Worm (Caenorhabditis elegans) whole organism, midembryonic: Measurements from ENCODE around the gene nhr-193.
"Not testable (repeated sequence)": the region's sequence is repeated elsewhere in the genome, so short reads cannot be mapped to it uniquely, and the experiment has no call there.

ENCODE experiments used
- T22C8.4 ChIP-seq: fragments of 200-800 bp; sonication (Bioruptor generic); IDR thresholded peaks from 2 replicates; pipeline ENCODE4 v1.3.6; 2022; ENCODE audit warnings: missing genetic modification characterization, missing compliant biosample characterization
- cog-1 ChIP-seq: sonication (generic microtip); optimal IDR thresholded peaks from 2 replicates; lab custom pipeline; 2016; ENCODE audit warnings: missing genetic modification characterization, missing compliant biosample characterization
- flt-1 ChIP-seq: fragments of 200-800 bp; sonication (Bioruptor generic); IDR thresholded peaks from 2 replicates; pipeline ENCODE4 v1.3.6; 2022; ENCODE audit warnings: missing genetic modification characterization, missing compliant biosample characterization
- klf-2 ChIP-seq: fragments of 200-800 bp; sonication (Bioruptor generic); conservative IDR thresholded peaks from 2 replicates; pipeline ENCODE4 v1.3.6; 2022; ENCODE audit warnings: missing genetic modification reagents, missing genetic modification characterization, missing compliant biosample characterization
- med-1 ChIP-seq: sonication (generic microtip); optimal IDR thresholded peaks from 2 replicates; lab custom pipeline; 2017; ENCODE audit warnings: missing genetic modification characterization, mild to moderate bottlenecking, missing compliant biosample characterization, antibody characterized with exemption, missing genetic modification reagents; ENCODE audit not compliant: insufficient read depth
- ref-1 ChIP-seq: fragments of 200-800 bp; sonication (Bioruptor generic); conservative IDR thresholded peaks from 2 replicates; pipeline ENCODE4 v1.3.6; 2022; ENCODE audit warnings: missing genetic modification reagents, missing genetic modification characterization, missing compliant biosample characterization
- tab-1 ChIP-seq: fragments of 200-800 bp; sonication (Bioruptor generic); IDR thresholded peaks from 2 replicates; pipeline ENCODE4 v1.3.6; 2022; ENCODE audit warnings: missing genetic modification characterization, missing compliant biosample characterization
- ztf-23 ChIP-seq: fragments of 200-800 bp; sonication (Bioruptor generic); IDR thresholded peaks from 2 replicates; pipeline ENCODE4 v1.3.6; 2022; ENCODE audit warnings: missing genetic modification reagents, missing genetic modification characterization, missing compliant biosample characterization
- ztf-29 ChIP-seq: fragments of 200-800 bp; sonication (Bioruptor generic); IDR thresholded peaks from 2 replicates; pipeline ENCODE4 v1.3.6; 2022; ENCODE audit warnings: missing genetic modification reagents, missing genetic modification characterization, missing compliant biosample characterization

The nhr-193 gene

DNA sequence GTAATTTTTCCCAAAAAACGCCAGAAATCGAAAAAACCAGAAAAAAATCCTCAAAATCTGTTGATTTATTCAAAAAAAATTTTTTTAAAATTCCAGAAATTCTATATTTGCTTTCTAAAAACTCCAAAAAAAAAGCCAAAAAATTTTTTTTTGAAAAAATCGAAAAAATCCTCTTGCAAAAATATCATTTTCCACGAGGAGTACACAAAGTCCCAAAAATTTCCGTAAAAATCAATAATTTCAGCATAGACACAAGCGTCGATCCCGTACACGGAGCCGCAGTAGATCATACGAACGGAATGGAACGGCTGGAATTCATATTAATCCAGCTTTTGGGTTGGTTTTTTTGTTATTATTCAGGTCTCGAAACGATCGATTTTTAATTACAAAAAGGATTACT, 26.0 kb downstream of the nhr-193 start:
- no peak for TF ChIP-seq ztf-29
- peak; percentile 53; the same call in 1 of the 2 replicates for TF ChIP-seq T22C8.4 (GFP tag; lab: Robert Waterston, UW)

ce11 chrV:16370039-16370438, 27.9 kb downstream of the nhr-193 start:
- TF ChIP-seq tab-1 (GFP tag; lab: Robert Waterston, UW), result peak; percentile 83
- TF ChIP-seq cog-1 (tag; lab: Kevin White, UChicago), result peak; percentile 34
- peak; percentile 58; the same call in 1 of the 2 replicates for TF ChIP-seq T22C8.4 (GFP tag; lab: Robert Waterston, UW)
- peak; percentile 79 for TF ChIP-seq ztf-23
- TF ChIP-seq med-1, result peak; percentile 32
- TF ChIP-seq ref-1 (GFP tag; lab: Robert Waterston, UW), result peak; percentile 61
- TF ChIP-seq klf-2, result peak; percentile 68; the same call in 1 of the 2 replicates
- TF ChIP-seq ztf-29, result no peak
- peak; percentile 90 for TF ChIP-seq flt-1 (GFP tag; lab: Robert Waterston, UW)

DNA sequence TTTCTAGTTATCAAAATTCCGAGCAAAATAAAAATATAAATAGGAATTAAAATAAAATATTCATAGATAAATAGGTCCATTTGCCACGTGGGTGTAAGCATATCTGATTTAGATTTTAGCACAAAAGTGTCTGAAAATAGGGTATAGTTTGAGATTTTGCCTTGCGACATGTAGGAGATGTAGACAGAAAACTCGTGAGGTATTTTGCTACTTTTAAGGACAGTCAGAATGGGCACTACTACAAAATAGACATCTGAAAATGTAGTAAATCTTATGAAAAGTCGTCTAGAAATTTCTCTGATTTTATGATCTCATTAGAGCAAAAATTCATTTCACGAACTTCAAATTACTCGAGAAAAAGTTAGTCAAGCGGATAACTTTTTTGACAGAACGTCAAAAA, 32.6 kb downstream of the nhr-193 start, which contains the start of gene srv-34:
Gene srv-34, minus strand, starts transcription at position 101 of the 400 bp plus-strand sequence.
- TF ChIP-seq ztf-29 (no peak), med-1 (no peak), ref-1 (GFP tag; lab: Robert Waterston, UW) (no peak), T22C8.4 (GFP tag; lab: Robert Waterston, UW) (no peak), ztf-23 (no peak)

- TF ChIP-seq flt-1 (GFP tag; lab: Robert Waterston, UW) (no peak), ref-1 (GFP tag; lab: Robert Waterston, UW) (no peak), klf-2 (no peak), ztf-29 (no peak), tab-1 (GFP tag; lab: Robert Waterston, UW) (no peak), cog-1 (tag; lab: Kevin White, UChicago) (no peak), T22C8.4 (GFP tag; lab: Robert Waterston, UW) (no peak), ztf-23 (no peak), med-1 (no peak)
Measured at ce11 chrV:16376430-16376948, 34.4 kb downstream of the nhr-193 start.

- TF ChIP-seq ztf-29, result no peak
- TF ChIP-seq T22C8.4 (GFP tag; lab: Robert Waterston, UW), result no peak
- TF ChIP-seq ref-1 (GFP tag; lab: Robert Waterston, UW), result no peak
- 0 out of 2 replicates have a peak, but pooled peaks have one; percentile 28 for TF ChIP-seq flt-1 (GFP tag; lab: Robert Waterston, UW)
- no peak for TF ChIP-seq med-1
Measured at ce11 chrV:16377188-16377587, 35.1 kb downstream of the nhr-193 start.

- no peak for TF ChIP-seq flt-1 (GFP tag; lab: Robert Waterston, UW)
- no peak for TF ChIP-seq ztf-23
- TF ChIP-seq T22C8.4 (GFP tag; lab: Robert Waterston, UW), result no peak
- no peak for TF ChIP-seq cog-1 (tag; lab: Kevin White, UChicago)
- TF ChIP-seq klf-2, result no peak
- TF ChIP-seq ref-1 (GFP tag; lab: Robert Waterston, UW), result no peak
- no peak for TF ChIP-seq tab-1 (GFP tag; lab: Robert Waterston, UW)
- TF ChIP-seq med-1, result no peak
- TF ChIP-seq ztf-29, result no peak
Measured at ce11 chrV:16377849-16378248, 35.7 kb downstream of the nhr-193 start, which contains the start of gene F13A7.1. TSS of gene F13A7.1 (minus strand) at chrV:16377949.

ce11 chrV:16382949-16383348, 40.8 kb downstream of the nhr-193 start:
- TF ChIP-seq klf-2, result no peak
- no peak for TF ChIP-seq ref-1 (GFP tag; lab: Robert Waterston, UW)
- no peak for TF ChIP-seq ztf-29

DNA sequence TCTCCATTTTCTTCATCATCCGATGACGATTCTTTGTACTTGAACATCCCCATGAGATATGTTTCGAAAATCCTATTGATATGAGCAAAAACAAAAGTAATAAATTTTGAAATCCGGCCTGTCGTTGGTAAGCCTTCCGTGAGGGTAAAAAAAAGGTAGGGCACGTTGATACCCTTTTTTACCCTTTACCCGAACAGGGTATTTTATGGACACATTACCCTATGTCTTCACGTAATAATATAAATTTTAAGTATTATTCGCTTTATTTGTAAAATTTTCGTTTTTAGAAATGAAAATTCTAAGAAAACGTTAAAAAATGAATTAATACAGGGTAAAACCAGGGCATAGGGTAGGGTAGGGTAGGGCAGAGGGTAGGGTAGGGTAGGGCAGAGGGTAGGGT, 41.6 kb downstream of the nhr-193 start, which contains the start of gene F13A7.7:
Gene F13A7.7, minus strand, starts transcription at position 101 of the 400 bp plus-strand sequence.
- TF ChIP-seq tab-1 (GFP tag; lab: Robert Waterston, UW); cog-1 (tag; lab: Kevin White, UChicago); klf-2: not testable (repeated sequence)

ce11 chrV:16388268-16388667, 46.2 kb downstream of the nhr-193 start, which contains the start of gene sri-65:
TSS of gene sri-65 (minus strand) at chrV:16388368.
- no peak for TF ChIP-seq T22C8.4 (GFP tag; lab: Robert Waterston, UW)
- TF ChIP-seq tab-1 (GFP tag; lab: Robert Waterston, UW), result no peak

ce11 chrV:16390655-16391054, 48.5 kb downstream of the nhr-193 start, which contains the start of gene gst-44:
TSS of gene gst-44 (plus strand) at chrV:16390891.
- TF ChIP-seq tab-1 (GFP tag; lab: Robert Waterston, UW) (no peak), cog-1 (tag; lab: Kevin White, UChicago) (no peak), klf-2 (no peak), ref-1 (GFP tag; lab: Robert Waterston, UW) (no peak), ztf-23 (no peak), flt-1 (GFP tag; lab: Robert Waterston, UW) (no peak), T22C8.4 (GFP tag; lab: Robert Waterston, UW) (no peak), med-1 (no peak), ztf-29 (no peak)

- no peak for TF ChIP-seq med-1
- TF ChIP-seq T22C8.4 (GFP tag; lab: Robert Waterston, UW), result no peak
- no peak for TF ChIP-seq ztf-29
- no peak for TF ChIP-seq klf-2
- no peak for TF ChIP-seq cog-1 (tag; lab: Kevin White, UChicago)
- no peak for TF ChIP-seq ref-1 (GFP tag; lab: Robert Waterston, UW)
- no peak for TF ChIP-seq tab-1 (GFP tag; lab: Robert Waterston, UW)
Measured at ce11 chrV:16393728-16394127, 51.6 kb downstream of the nhr-193 start, which contains the start of gene srd-63. TSS of gene srd-63 (minus strand) at chrV:16393828.
